Worm (Caenorhabditis elegans): Measurements from ENCODE around the gene lin-39.

DNA sequence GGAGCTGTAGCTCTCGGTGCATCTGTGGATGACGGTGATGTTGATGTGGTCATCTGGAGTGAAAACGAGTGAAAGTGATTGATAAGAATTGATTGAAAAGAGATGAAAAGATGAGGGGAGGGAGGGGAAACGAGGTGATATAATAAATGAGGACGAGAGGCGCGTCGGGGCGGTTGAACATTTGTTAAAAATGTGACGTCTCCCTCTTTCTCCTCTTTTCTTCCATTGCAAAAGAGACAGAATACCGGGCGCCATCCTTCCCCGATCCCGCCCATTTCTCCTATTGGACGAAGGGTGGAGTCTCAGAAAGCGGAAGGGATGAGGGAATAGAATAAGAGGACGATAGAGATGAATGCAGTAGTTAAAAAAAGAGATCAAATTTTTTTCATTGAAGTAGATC lies 1.8 kb downstream of the lin-39 start:
- TF ChIP-seq mdl-1 (tag; optimal IDR thresholded peaks at IDR 0.05) (no peak), nhr-43 (tag; optimal IDR thresholded peaks at IDR 0.05; ENCODE audit: poor library complexity, severe bottlenecking) (no peak)
